Worm (Caenorhabditis elegans) whole organism, dauer: Measurements from ENCODE around the gene mecr-1.

Source experiments
- unc-62 ChIP-seq: sonication (generic microtip); optimal IDR thresholded peaks from 2 replicates; lab custom pipeline; 2017; ENCODE audit warnings: missing biosample characterization, missing genetic modification reagents, missing genetic modification characterization

mecr-1 gene

ce11 chrII:13187188-13187587, at the start of gene mecr-1:
Gene mecr-1, minus strand, starts transcription at chrII:13187314.
- no peak for TF ChIP-seq unc-62 (GFP tag; lab: Kevin White, UChicago)

- no peak for TF ChIP-seq unc-62 (GFP tag; lab: Kevin White, UChicago)
Observed at ce11 chrII:13235289-13235688, 48.2 kb upstream of the mecr-1 start, which contains the start of gene flp-16. Gene flp-16, plus strand, starts transcription at chrII:13235306.

ce11 chrII:13233712-13234111, 46.6 kb upstream of the mecr-1 start:
- no peak for TF ChIP-seq unc-62 (GFP tag; lab: Kevin White, UChicago)

- no peak for TF ChIP-seq unc-62 (GFP tag; lab: Kevin White, UChicago)
Observed at ce11 chrII:13230489-13231196, 43.5 kb upstream of the mecr-1 start.

- TF ChIP-seq unc-62 (GFP tag; lab: Kevin White, UChicago): no peak
Observed at ce11 chrII:13219373-13219772, 32.3 kb upstream of the mecr-1 start.

ce11 chrII:13215792-13216191, 28.7 kb upstream of the mecr-1 start, which contains the start of gene F15D4.2:
Gene F15D4.2, plus strand, starts transcription at chrII:13216092.
- no peak for TF ChIP-seq unc-62 (GFP tag; lab: Kevin White, UChicago)

- TF ChIP-seq unc-62 (GFP tag; lab: Kevin White, UChicago): no peak
Observed at ce11 chrII:13199674-13200215, 12.6 kb upstream of the mecr-1 start, which contains the start of gene btf-1. Gene btf-1, plus strand, starts transcription at chrII:13200165.

- no peak for TF ChIP-seq unc-62 (GFP tag; lab: Kevin White, UChicago)
Observed at ce11 chrII:13198845-13199244, 11.7 kb upstream of the mecr-1 start.

- no peak for TF ChIP-seq unc-62 (GFP tag; lab: Kevin White, UChicago)
Observed at ce11 chrII:13196689-13197280, 9.7 kb upstream of the mecr-1 start.

ce11 chrII:13195706-13196417, 8.7 kb upstream of the mecr-1 start:
- no peak for TF ChIP-seq unc-62 (GFP tag; lab: Kevin White, UChicago)

ce11 chrII:13195163-13195562, 8.0 kb upstream of the mecr-1 start, which contains the start of gene lec-1:
Gene lec-1, plus strand, starts transcription at chrII:13195549.
- no peak for TF ChIP-seq unc-62 (GFP tag; lab: Kevin White, UChicago)

ce11 chrII:13193563-13194103, 6.5 kb upstream of the mecr-1 start:
- TF ChIP-seq unc-62 (GFP tag; lab: Kevin White, UChicago): no peak

- no peak for TF ChIP-seq unc-62 (GFP tag; lab: Kevin White, UChicago)
Observed at ce11 chrII:13190412-13190811, 3.3 kb upstream of the mecr-1 start.

- TF ChIP-seq unc-62 (GFP tag; lab: Kevin White, UChicago): no peak
Observed at ce11 chrII:13189363-13189762, 2.2 kb upstream of the mecr-1 start.

- no peak for TF ChIP-seq unc-62 (GFP tag; lab: Kevin White, UChicago)
Observed at ce11 chrII:13188084-13188483, 970 bp upstream of the mecr-1 start.

ce11 chrII:13184129-13184528, 3.0 kb downstream of the mecr-1 start, which contains the start of gene W09H1.3:
Gene W09H1.3, plus strand, starts transcription at chrII:13184429.
- no peak for TF ChIP-seq unc-62 (GFP tag; lab: Kevin White, UChicago)
